Worm (Caenorhabditis elegans) whole organism, mixed stage, embryonic: Measurements from ENCODE around the gene tbp-1.

Experiments used
- bed-3 ChIP-seq: fragments of 200-800 bp; sonication (Bioruptor generic); optimal IDR thresholded peaks from 3 replicates; lab custom pipeline; 2018; ENCODE audit warnings: mild to moderate bottlenecking, missing genetic modification characterization, moderate library complexity, missing compliant biosample characterization
- cnd-1 ChIP-seq: fragments of 200-800 bp; sonication (Bioruptor generic); optimal IDR thresholded peaks from 2 replicates; lab custom pipeline; 2018; ENCODE audit warnings: mild to moderate bottlenecking, missing genetic modification characterization, missing compliant biosample characterization
- drap-1 ChIP-seq: fragments of 200-800 bp; sonication (Bioruptor generic); optimal IDR thresholded peaks from 3 replicates; lab custom pipeline; 2018; ENCODE audit warnings: mild to moderate bottlenecking, missing genetic modification characterization, missing compliant biosample characterization
- elt-1 ChIP-seq: sonication (generic microtip); optimal IDR thresholded peaks from 2 replicates; lab custom pipeline; 2017; ENCODE audit warnings: missing genetic modification characterization, mild to moderate bottlenecking, missing compliant biosample characterization, antibody characterized with exemption, moderate library complexity, borderline replicate concordance; ENCODE audit not compliant: insufficient read depth
- elt-3 ChIP-seq: fragments of 150-350 bp; optimal IDR thresholded peaks from 2 replicates; lab custom pipeline; 2014; ENCODE audit warnings: missing biosample characterization, missing genetic modification characterization
- lin-13 ChIP-seq: fragments of 150-350 bp; optimal IDR thresholded peaks from 2 replicates; lab custom pipeline; 2014; ENCODE audit warnings: missing biosample characterization, missing genetic modification characterization
- nhr-12 ChIP-seq: fragments of 150-350 bp; optimal IDR thresholded peaks from 2 replicates; lab custom pipeline; 2014; ENCODE audit warnings: missing biosample characterization, missing genetic modification characterization
- nhr-237 ChIP-seq: fragments of 150-350 bp; optimal IDR thresholded peaks from 2 replicates; lab custom pipeline; 2014; ENCODE audit warnings: missing biosample characterization, missing genetic modification characterization
- nhr-76 ChIP-seq: sonication (generic microtip); optimal IDR thresholded peaks from 2 replicates; lab custom pipeline; 2017; ENCODE audit warnings: missing biosample characterization, missing genetic modification characterization
- unc-39 ChIP-seq: fragments of 150-350 bp; optimal IDR thresholded peaks from 2 replicates; lab custom pipeline; 2014; ENCODE audit warnings: missing biosample characterization, missing genetic modification characterization
- ztf-11 ChIP-seq: fragments of 150-350 bp; optimal IDR thresholded peaks from 2 replicates; lab custom pipeline; 2014; ENCODE audit warnings: missing biosample characterization, missing genetic modification characterization

ce11 chrIII:7378522-7378921, 5.3 kb upstream of the tbp-1 start:
- TF ChIP-seq nhr-76 (tag; lab: Kevin White, UChicago) (no peak), bed-3 (GFP tag; lab: Kevin White, UChicago) (no peak), elt-3 (tag; lab: Kevin White, UChicago) (no peak), nhr-237 (tag; lab: Kevin White, UChicago) (no peak), ztf-11 (tag; lab: Kevin White, UChicago) (no peak), lin-13 (tag; lab: Kevin White, UChicago) (no peak), unc-39 (tag; lab: Kevin White, UChicago) (no peak), elt-1 (tag; lab: Kevin White, UChicago) (no peak), cnd-1 (tag; lab: Kevin White, UChicago) (no peak), nhr-12 (no peak), drap-1 (GFP tag; lab: Kevin White, UChicago) (no peak)
